Fruit fly (Drosophila melanogaster): Measurements from ENCODE around the gene Osi3.

DNA sequence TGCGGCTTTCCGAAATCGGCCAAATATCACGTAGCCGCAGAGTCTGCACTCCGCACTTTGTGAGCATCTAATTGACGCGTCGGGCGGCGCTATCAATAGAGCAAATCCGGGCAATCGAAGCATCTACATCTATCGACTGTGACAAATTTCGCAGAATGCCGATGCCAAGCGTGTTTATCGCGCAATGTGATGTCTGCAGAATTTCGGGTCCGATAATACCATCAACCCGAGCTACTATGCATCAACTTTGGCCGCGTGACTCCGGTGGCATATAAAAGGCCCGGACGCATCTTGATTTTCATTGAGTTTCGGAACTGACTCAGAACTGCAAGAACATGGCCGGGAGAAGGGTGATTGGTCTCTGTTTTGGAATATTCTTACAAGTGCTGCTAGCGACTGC lies 48.4 kb upstream of the Osi3 start, which contains the start of gene CG1077:
- TF ChIP-seq CG8478 (optimal IDR thresholded peaks at IDR 0.05): no peak
- TF ChIP-seq CTCF (optimal IDR thresholded peaks at IDR 0.05): no peak
